Worm (Caenorhabditis elegans): ENCODE results near the gene tsp-14.

ce11 chrX:4862062-4862461, 14.7 kb downstream of the tsp-14 start:
- TF ChIP-seq ces-1 (GFP tag; optimal IDR thresholded peaks at IDR 0.05) (no peak), nhr-77 (tag; optimal IDR thresholded peaks at IDR 0.05) (no peak)
